Fruit fly (Drosophila melanogaster) whole organism, embryonic: ENCODE results near the gene CG14221.

Experiments used
- Aef1 ChIP-seq: fragments of 200-800 bp; sonication (Bioruptor generic); IDR thresholded peaks from 3 replicates; pipeline ENCODE4 v1.3.6; 2022; ENCODE audit warnings: missing biosample characterization, missing genetic modification characterization
- CG10209 ChIP-seq: fragments of 200-800 bp; sonication (Bioruptor generic); optimal IDR thresholded peaks from 3 replicates; lab custom pipeline; 2017; ENCODE audit warnings: missing biosample characterization, mild to moderate bottlenecking, missing genetic modification characterization, missing genetic modification reagents
- CG10565 ChIP-seq: fragments of 200-800 bp; sonication (Bioruptor generic); optimal IDR thresholded peaks from 3 replicates; lab custom pipeline; 2016; ENCODE audit warnings: missing biosample characterization, mild to moderate bottlenecking, missing genetic modification characterization
- CG11696 ChIP-seq: fragments of 200-800 bp; sonication (Bioruptor generic); IDR thresholded peaks from 2 replicates; pipeline ENCODE4 v1.3.6; 2022; ENCODE audit warnings: missing biosample characterization, missing genetic modification characterization
- CG12104 ChIP-seq: fragments of 200-800 bp; sonication (Bioruptor generic); optimal IDR thresholded peaks from 3 replicates; lab custom pipeline; 2016; ENCODE audit warnings: missing biosample characterization, missing genetic modification characterization
- CG12391 ChIP-seq: fragments of 200-800 bp; sonication (Bioruptor generic); optimal IDR thresholded peaks from 3 replicates; lab custom pipeline; 2018; ENCODE audit warnings: missing biosample characterization, mild to moderate bottlenecking, missing genetic modification characterization, moderate library complexity
- CG13775 ChIP-seq: fragments of 200-800 bp; sonication (Bioruptor generic); optimal IDR thresholded peaks from 3 replicates; lab custom pipeline; 2017; ENCODE audit warnings: missing biosample characterization, mild to moderate bottlenecking, missing genetic modification characterization
- CG14014 ChIP-seq: fragments of 200-800 bp; sonication (Bioruptor generic); IDR thresholded peaks from 2 replicates; pipeline ENCODE4 v1.3.6; 2022; ENCODE audit warnings: missing biosample characterization, missing genetic modification characterization
- CG14860 ChIP-seq: fragments of 200-800 bp; sonication (Bioruptor generic); IDR thresholded peaks from 3 replicates; pipeline ENCODE4 v1.3.6; 2022; ENCODE audit warnings: missing biosample characterization, missing genetic modification characterization; ENCODE audit not compliant: partially characterized antibody
- CG15479 ChIP-seq: fragments of 200-800 bp; sonication (Bioruptor generic); optimal IDR thresholded peaks from 3 replicates; lab custom pipeline; 2019; ENCODE audit warnings: missing biosample characterization, mild to moderate bottlenecking, missing genetic modification characterization, moderate library complexity
- CG17385 ChIP-seq: fragments of 200-800 bp; sonication (Bioruptor generic); optimal IDR thresholded peaks from 3 replicates; lab custom pipeline; 2018; ENCODE audit warnings: missing biosample characterization, mild to moderate bottlenecking, missing genetic modification characterization
- CG2116 ChIP-seq: fragments of 200-800 bp; sonication (Bioruptor generic); optimal IDR thresholded peaks from 3 replicates; lab custom pipeline; 2018; ENCODE audit warnings: missing biosample characterization, mild to moderate bottlenecking, missing genetic modification characterization
- CG31224 ChIP-seq: fragments of 200-800 bp; sonication (Bioruptor generic); IDR thresholded peaks from 2 replicates; pipeline ENCODE4 v1.3.6; 2022; ENCODE audit warnings: missing biosample characterization, missing genetic modification characterization
- CG32532 ChIP-seq: fragments of 200-800 bp; sonication (Bioruptor generic); IDR thresholded peaks from 2 replicates; pipeline ENCODE4 v1.3.6; 2022; ENCODE audit warnings: missing biosample characterization, missing genetic modification characterization
- CG32767 ChIP-seq: fragments of 200-800 bp; sonication (Bioruptor generic); IDR thresholded peaks from 2 replicates; pipeline ENCODE4 v1.3.6; 2022; ENCODE audit warnings: missing biosample characterization, missing genetic modification characterization
- CG34376 ChIP-seq: fragments of 200-800 bp; sonication (Bioruptor generic); optimal IDR thresholded peaks from 2 replicates; lab custom pipeline; 2018; ENCODE audit warnings: missing biosample characterization, mild to moderate bottlenecking, missing genetic modification characterization
- CG3995 ChIP-seq: fragments of 200-800 bp; sonication (Bioruptor generic); optimal IDR thresholded peaks from 3 replicates; lab custom pipeline; 2016; ENCODE audit warnings: missing biosample characterization, missing genetic modification characterization
- CG7928 ChIP-seq: fragments of 200-800 bp; sonication (Bioruptor generic); optimal IDR thresholded peaks from 2 replicates; lab custom pipeline; 2017; ENCODE audit warnings: missing biosample characterization, mild to moderate bottlenecking, missing genetic modification characterization
- CG7987 ChIP-seq: fragments of 200-800 bp; sonication (Bioruptor generic); optimal IDR thresholded peaks from 2 replicates; lab custom pipeline; 2018; ENCODE audit warnings: missing biosample characterization, mild to moderate bottlenecking, missing genetic modification characterization, moderate library complexity
- D ChIP-seq, 2 experiments: fragments of 200-800 bp in 1 of 2; fragments of >200 bp in 1 of 2; sonication (Bioruptor generic) in 1 of 2; optimal IDR thresholded peaks; 2 replicates in 1 of 2; 3 replicates in 1 of 2; lab custom pipeline; 2017; ENCODE audit warnings: mild to moderate bottlenecking in 1 of 2, missing biosample characterization in 1 of 2, missing genetic modification characterization in 1 of 2, missing genetic modification reagents in 1 of 2
- Dp ChIP-seq: fragments of 200-800 bp; sonication (Bioruptor generic); optimal IDR thresholded peaks from 2 replicates; lab custom pipeline; 2018; ENCODE audit warnings: missing biosample characterization, mild to moderate bottlenecking, missing genetic modification characterization, moderate library complexity
- Eip74EF ChIP-seq, 2 experiments: fragments of 200-800 bp in 1 of 2; fragments of >200 bp in 1 of 2; sonication (Bioruptor generic) in 1 of 2; optimal IDR thresholded peaks; 2 replicates each; lab custom pipeline; 2017 to 2019; ENCODE audit warnings: missing biosample characterization in 2 of 2, missing genetic modification characterization in 2 of 2, mild to moderate bottlenecking in 1 of 2, moderate library complexity in 1 of 2
- HmgZ ChIP-seq: fragments of 200-800 bp; sonication (Bioruptor generic); optimal IDR thresholded peaks from 2 replicates; lab custom pipeline; 2018; ENCODE audit warnings: missing biosample characterization, mild to moderate bottlenecking, missing genetic modification characterization
- Myb ChIP-seq: fragments of 200-800 bp; sonication (Bioruptor generic); optimal IDR thresholded peaks from 2 replicates; lab custom pipeline; 2016; ENCODE audit warnings: missing biosample characterization, missing genetic modification characterization
- NFAT ChIP-seq: fragments of 200-800 bp; sonication (Bioruptor generic); IDR thresholded peaks from 2 replicates; pipeline ENCODE4 v1.3.6; 2022; ENCODE audit warnings: missing biosample characterization, missing genetic modification characterization
- Opbp ChIP-seq: fragments of 200-800 bp; sonication (Bioruptor generic); IDR thresholded peaks from 3 replicates; pipeline ENCODE4 v1.3.6; 2022; ENCODE audit warnings: missing biosample characterization, missing genetic modification characterization; ENCODE audit not compliant: partially characterized antibody
- Sry-δ ChIP-seq: fragments of 200-800 bp; sonication (Bioruptor generic); optimal IDR thresholded peaks from 2 replicates; lab custom pipeline; 2016; ENCODE audit warnings: missing biosample characterization, missing genetic modification characterization
- Tbp ChIP-seq: fragments of >200 bp; optimal IDR thresholded peaks from 2 replicates; lab custom pipeline; 2018; ENCODE audit warnings: missing biosample characterization, missing genetic modification characterization
- Vsx1 ChIP-seq: fragments of 200-800 bp; sonication (Bioruptor generic); optimal IDR thresholded peaks from 2 replicates; lab custom pipeline; 2017; ENCODE audit warnings: missing biosample characterization, mild to moderate bottlenecking, missing genetic modification characterization, missing genetic modification reagents
- YL-1 ChIP-seq: fragments of 200-800 bp; sonication (Bioruptor generic); optimal IDR thresholded peaks from 3 replicates; lab custom pipeline; 2017; ENCODE audit warnings: missing biosample characterization, mild to moderate bottlenecking, missing genetic modification characterization
- ab ChIP-seq: fragments of 200-800 bp; sonication (Bioruptor generic); optimal IDR thresholded peaks from 2 replicates; lab custom pipeline; 2016; ENCODE audit warnings: missing biosample characterization, missing genetic modification characterization
- amos ChIP-seq: fragments of 200-800 bp; sonication (Bioruptor generic); IDR thresholded peaks from 2 replicates; pipeline ENCODE4 v1.3.6; 2022; ENCODE audit warnings: missing biosample characterization, missing genetic modification characterization; ENCODE audit not compliant: partially characterized antibody
- ato ChIP-seq: fragments of 200-800 bp; sonication (Bioruptor generic); IDR thresholded peaks from 2 replicates; pipeline ENCODE4 v1.3.6; 2022; ENCODE audit warnings: missing biosample characterization, missing genetic modification characterization; ENCODE audit not compliant: partially characterized antibody
- crc ChIP-seq: fragments of 200-800 bp; sonication (Bioruptor generic); optimal IDR thresholded peaks from 2 replicates; lab custom pipeline; 2016; ENCODE audit warnings: missing biosample characterization, missing genetic modification characterization
- dati ChIP-seq: fragments of 200-800 bp; sonication (Bioruptor generic); IDR thresholded peaks from 2 replicates; pipeline ENCODE4 v1.3.6; 2022; ENCODE audit warnings: missing biosample characterization, missing genetic modification characterization
- disco-r ChIP-seq: fragments of 200-800 bp; sonication (Bioruptor generic); optimal IDR thresholded peaks from 2 replicates; lab custom pipeline; 2016; ENCODE audit warnings: missing biosample characterization, missing genetic modification characterization
- gfzf ChIP-seq: fragments of 200-800 bp; sonication (Bioruptor generic); optimal IDR thresholded peaks from 2 replicates; lab custom pipeline; 2016; ENCODE audit warnings: missing biosample characterization, mild to moderate bottlenecking, missing genetic modification characterization, moderate library complexity
- gro ChIP-seq: fragments of 200-800 bp; sonication (Bioruptor generic); optimal IDR thresholded peaks from 2 replicates; lab custom pipeline; 2016; ENCODE audit warnings: missing biosample characterization, missing genetic modification characterization
- hbn ChIP-seq: fragments of 200-800 bp; sonication (Bioruptor generic); IDR thresholded peaks from 2 replicates; pipeline ENCODE4 v1.3.6; 2022; ENCODE audit warnings: missing biosample characterization, missing genetic modification characterization; ENCODE audit not compliant: partially characterized antibody
- jing ChIP-seq: fragments of 200-800 bp; sonication (Bioruptor generic); optimal IDR thresholded peaks from 2 replicates; lab custom pipeline; 2018; ENCODE audit warnings: missing biosample characterization, mild to moderate bottlenecking, missing genetic modification characterization
- kah ChIP-seq: fragments of 200-800 bp; sonication (Bioruptor generic); optimal IDR thresholded peaks from 2 replicates; lab custom pipeline; 2018; ENCODE audit warnings: missing biosample characterization, mild to moderate bottlenecking, missing genetic modification characterization
- lmd ChIP-seq: fragments of 200-800 bp; sonication (Bioruptor generic); IDR thresholded peaks from 2 replicates; pipeline ENCODE4 v1.3.6; 2022; ENCODE audit warnings: missing biosample characterization, missing genetic modification characterization
- pzg ChIP-seq: fragments of 200-800 bp; sonication (Bioruptor generic); optimal IDR thresholded peaks from 3 replicates; lab custom pipeline; 2018; ENCODE audit warnings: missing biosample characterization, mild to moderate bottlenecking, missing genetic modification characterization, moderate library complexity
- sc ChIP-seq, 3 experiments: fragments of >200 bp in 2 of 3; fragments of 200-800 bp in 1 of 3; sonication (Bioruptor generic) in 1 of 3; optimal IDR thresholded peaks; 2 replicates in 2 of 3; 3 replicates in 1 of 3; lab custom pipeline; 2017; ENCODE audit warnings: mild to moderate bottlenecking in 1 of 3, missing biosample characterization in 1 of 3, missing genetic modification characterization in 1 of 3, missing genetic modification reagents in 1 of 3
- so ChIP-seq: fragments of 200-800 bp; sonication (Bioruptor generic); IDR thresholded peaks from 3 replicates; pipeline ENCODE4 v1.3.6; 2022; ENCODE audit warnings: missing biosample characterization, missing genetic modification characterization
- sob ChIP-seq: fragments of 200-800 bp; sonication (Bioruptor generic); IDR thresholded peaks from 2 replicates; pipeline ENCODE4 v1.3.6; 2022; ENCODE audit warnings: missing biosample characterization, missing genetic modification characterization
- sug ChIP-seq: fragments of 200-800 bp; optimal IDR thresholded peaks from 2 replicates; lab custom pipeline; 2019; ENCODE audit warnings: missing biosample characterization, mild to moderate bottlenecking, missing genetic modification characterization, moderate library complexity
- trem ChIP-seq: fragments of 200-800 bp; optimal IDR thresholded peaks from 3 replicates; lab custom pipeline; 2019; ENCODE audit warnings: missing biosample characterization, mild to moderate bottlenecking, missing genetic modification characterization, moderate library complexity
- wek ChIP-seq: fragments of 200-800 bp; sonication (Bioruptor generic); optimal IDR thresholded peaks from 3 replicates; lab custom pipeline; 2018; ENCODE audit warnings: missing biosample characterization, mild to moderate bottlenecking, missing genetic modification characterization, moderate library complexity

Gene CG14221

DNA sequence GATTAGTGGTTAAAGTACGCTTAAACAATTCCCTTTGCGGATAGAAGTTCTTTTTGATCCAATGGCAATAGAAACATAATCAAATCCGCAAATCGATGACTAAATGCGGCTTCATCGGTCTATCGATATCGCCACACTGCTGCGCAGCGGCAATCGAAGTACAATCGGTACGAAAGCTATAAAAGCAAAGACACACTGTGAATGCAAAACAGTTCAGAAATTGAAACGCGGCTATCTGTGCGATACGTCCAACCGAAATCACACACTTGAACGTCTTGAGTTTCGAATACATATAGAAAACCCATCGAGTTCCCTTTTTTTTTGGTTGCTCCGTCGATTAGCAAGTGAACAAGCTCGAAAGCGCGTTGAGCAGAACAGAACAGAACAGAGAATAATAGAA lies 16.0 kb downstream of the CG14221 start, which contains the start of gene CG14207 (continued):
- TF ChIP-seq disco-r (GFP tag; lab: Kevin White, UChicago) (no peak), CG14014 (GFP tag; lab: Robert Waterston, UW) (peak; percentile 35; the same call in 1 of the 2 replicates), kah (GFP tag; lab: Kevin White, UChicago) (no peak), CG32532 (GFP tag; lab: Robert Waterston, UW) (peak; percentile 9; the same call in 1 of the 2 replicates), lmd (GFP tag; lab: Robert Waterston, UW) (no peak), gfzf (GFP tag; lab: Kevin White, UChicago) (peak; percentile 3), Opbp (GFP tag; lab: Robert Waterston, UW) (peak; percentile 86), pzg (peak; percentile 51), sug (tag; lab: Kevin White, UChicago) (no peak), CG14860 (GFP tag; lab: Robert Waterston, UW) (peak; percentile 68), CG12391 (tag; lab: Kevin White, UChicago) (no peak), CG11696 (GFP tag; lab: Robert Waterston, UW) (no peak), YL-1 (GFP tag; lab: Kevin White, UChicago) (peak; percentile 10), D (optimal IDR thresholded peaks at IDR 0.05; lab: Kevin White, UChicago) (no peak), D (GFP tag; optimal IDR thresholded peaks at IDR 0.05; lab: Kevin White, UChicago) (no peak), wek (peak; percentile 9), CG12104 (no peak), CG10565 (no peak), CG7928 (GFP tag; lab: Kevin White, UChicago) (no peak), jing (no peak), Aef1 (GFP tag; lab: Robert Waterston, UW) (no peak), Myb (peak; percentile 28), CG2116 (peak; percentile 86), NFAT (GFP tag; lab: Robert Waterston, UW) (peak; percentile 23; the same call in 1 of the 2 replicates), gro (GFP tag; lab: Kevin White, UChicago) (peak; percentile 51), crc (no peak), ato (GFP tag; lab: Robert Waterston, UW) (peak; percentile 82), CG31224 (GFP tag; lab: Robert Waterston, UW) (no peak), CG34376 (GFP tag; lab: Kevin White, UChicago) (peak; percentile 43), so (GFP tag; lab: Robert Waterston, UW) (peak; percentile 37; the same call in 1 of the 3 replicates), CG10209 (GFP tag; lab: Kevin White, UChicago) (no peak), sob (GFP tag; lab: Robert Waterston, UW) (0 out of 2 replicates have a peak, but pooled peaks have one; percentile 40), sc (optimal IDR thresholded peaks at IDR 0.05; lab: Kevin White, UChicago) (no peak), sc (GFP tag; optimal IDR thresholded peaks at IDR 0.05; lab: Kevin White, UChicago) (no peak), HmgZ (peak; percentile 62), trem (peak; percentile 29), CG15479 (GFP tag; lab: Kevin White, UChicago) (no peak), Vsx1 (GFP tag; lab: Kevin White, UChicago) (no peak), CG7987 (peak; percentile 26), amos (GFP tag; lab: Robert Waterston, UW) (peak; percentile 67; the same call in 1 of the 2 replicates), CG17385 (GFP tag; lab: Kevin White, UChicago) (peak; percentile 17), hbn (GFP tag; lab: Robert Waterston, UW) (peak; percentile 57; the same call in 1 of the 2 replicates), Eip74EF (GFP tag; optimal IDR thresholded peaks at IDR 0.05; lab: Kevin White, UChicago) (no peak), Tbp (no peak), ab (GFP tag; lab: Kevin White, UChicago) (no peak), Sry-δ (GFP tag; lab: Kevin White, UChicago) (peak; percentile 40), CG13775 (GFP tag; lab: Kevin White, UChicago) (no peak), CG32767 (GFP tag; lab: Robert Waterston, UW) (peak; percentile 24; the same call in 1 of the 2 replicates), dati (GFP tag; lab: Robert Waterston, UW) (no peak), Dp (peak; percentile 78), CG3995 (GFP tag; lab: Kevin White, UChicago) (no peak)
